Fruit fly (Drosophila melanogaster): ENCODE data around the gene Osi15.

- TF ChIP-seq Myc (optimal IDR thresholded peaks at IDR 0.05): no peak
- TF ChIP-seq HLH106 (tag; optimal IDR thresholded peaks at IDR 0.05): no peak
- TF ChIP-seq sv (GFP tag; optimal IDR thresholded peaks at IDR 0.05): no peak
- TF ChIP-seq woc (GFP tag; optimal IDR thresholded peaks at IDR 0.05): no peak
- no peak for TF ChIP-seq Hnf4 (GFP tag; optimal IDR thresholded peaks at IDR 0.05)
- no peak for TF ChIP-seq dmrt93B (GFP tag; optimal IDR thresholded peaks at IDR 0.05)
- no peak for TF ChIP-seq pan (optimal IDR thresholded peaks at IDR 0.05)
- no peak for TF ChIP-seq rgr (GFP tag; optimal IDR thresholded peaks at IDR 0.05)
Observed at dm6 chr3R:6294046-6294445, 7.6 kb upstream of the Osi15 start.
